Worm (Caenorhabditis elegans) whole organism, L2 larva: Measurements from ENCODE around the gene gtbp-1.

ENCODE experiments used
- aly-2 ChIP-seq: fragments of 150-350 bp; optimal IDR thresholded peaks from 2 replicates; lab custom pipeline; 2014; ENCODE audit warnings: missing biosample characterization, missing genetic modification characterization
- ceh-16 ChIP-seq: fragments of 150-350 bp; optimal IDR thresholded peaks from 2 replicates; lab custom pipeline; 2014; ENCODE audit warnings: missing biosample characterization, missing genetic modification characterization
- crh-2 ChIP-seq: sonication (generic microtip); optimal IDR thresholded peaks from 2 replicates; lab custom pipeline; 2017; ENCODE audit warnings: missing biosample characterization, missing genetic modification characterization
- dmd-4 ChIP-seq: sonication (generic microtip); optimal IDR thresholded peaks from 2 replicates; lab custom pipeline; 2017; ENCODE audit warnings: missing biosample characterization, missing genetic modification characterization
- nhr-11 ChIP-seq: fragments of 150-350 bp; optimal IDR thresholded peaks from 2 replicates; lab custom pipeline; 2014; ENCODE audit warnings: missing biosample characterization, missing genetic modification characterization
- nhr-129 ChIP-seq: fragments of 150-350 bp; optimal IDR thresholded peaks from 2 replicates; lab custom pipeline; 2014; ENCODE audit warnings: missing biosample characterization, missing genetic modification characterization
- nhr-237 ChIP-seq: fragments of 150-350 bp; optimal IDR thresholded peaks from 2 replicates; lab custom pipeline; 2014; ENCODE audit warnings: missing biosample characterization, missing genetic modification characterization
- nhr-25 ChIP-seq: fragments of 150-350 bp; sonication (generic microtip); optimal IDR thresholded peaks from 3 replicates; lab custom pipeline; 2014; ENCODE audit warnings: missing biosample characterization, missing genetic modification characterization
- unc-39 ChIP-seq: fragments of 150-350 bp; optimal IDR thresholded peaks from 2 replicates; lab custom pipeline; 2014; ENCODE audit warnings: missing biosample characterization, missing genetic modification characterization
- unc-62 ChIP-seq: fragments of 150-350 bp; optimal IDR thresholded peaks from 2 replicates; lab custom pipeline; 2014; ENCODE audit warnings: missing biosample characterization, missing genetic modification reagents, missing genetic modification characterization

ce11 chrIV:10089777-10090176 is 39.0 kb downstream of the gtbp-1 start, which contains the start of gene ttr-39:
- no peak for TF ChIP-seq nhr-25 (tag; lab: Kevin White, UChicago)
- TF ChIP-seq unc-62 (GFP tag; lab: Kevin White, UChicago) = no peak
- no peak for TF ChIP-seq nhr-237 (tag; lab: Kevin White, UChicago)
- no peak for TF ChIP-seq unc-39 (tag; lab: Kevin White, UChicago)
- no peak for TF ChIP-seq crh-2 (tag; lab: Kevin White, UChicago)
- no peak for TF ChIP-seq dmd-4 (tag; lab: Kevin White, UChicago)
- TF ChIP-seq aly-2 (tag; lab: Kevin White, UChicago) = no peak
- TF ChIP-seq nhr-11 = no peak
- no peak for TF ChIP-seq ceh-16 (tag; lab: Kevin White, UChicago)
- no peak for TF ChIP-seq nhr-129 (tag; lab: Kevin White, UChicago)
